Fruit fly (Drosophila melanogaster) whole organism, embryonic: Measurements from ENCODE around the gene CG1774.

Experiments
- Atf-2 ChIP-seq: fragments of 200-800 bp; sonication (Bioruptor generic); optimal IDR thresholded peaks from 2 replicates; lab custom pipeline; 2016; ENCODE audit warnings: missing biosample characterization, missing genetic modification characterization
- CG10209 ChIP-seq: fragments of 200-800 bp; sonication (Bioruptor generic); optimal IDR thresholded peaks from 3 replicates; lab custom pipeline; 2017; ENCODE audit warnings: missing biosample characterization, mild to moderate bottlenecking, missing genetic modification characterization, missing genetic modification reagents
- CG10267 ChIP-seq: fragments of 200-800 bp; sonication (Bioruptor generic); optimal IDR thresholded peaks from 2 replicates; lab custom pipeline; 2018; ENCODE audit warnings: missing biosample characterization, mild to moderate bottlenecking, missing genetic modification characterization, moderate library complexity
- CG10431 ChIP-seq: fragments of 200-800 bp; sonication (Bioruptor generic); optimal IDR thresholded peaks from 3 replicates; lab custom pipeline; 2018; ENCODE audit warnings: missing biosample characterization, mild to moderate bottlenecking, missing genetic modification characterization
- CG10543 ChIP-seq: fragments of 200-800 bp; sonication (Bioruptor generic); optimal IDR thresholded peaks from 3 replicates; lab custom pipeline; 2017; ENCODE audit warnings: missing biosample characterization, mild to moderate bottlenecking, missing genetic modification characterization, moderate library complexity
- CG11456 ChIP-seq: fragments of 200-800 bp; sonication (Bioruptor generic); IDR thresholded peaks from 3 replicates; pipeline ENCODE4 v1.3.6; 2022; ENCODE audit warnings: missing biosample characterization, missing genetic modification characterization
- CG13123 ChIP-seq: fragments of 200-800 bp; sonication (Bioruptor generic); optimal IDR thresholded peaks from 2 replicates; lab custom pipeline; 2016; ENCODE audit warnings: missing biosample characterization, missing genetic modification characterization
- CG14050 ChIP-seq: fragments of 200-800 bp; sonication (Bioruptor generic); IDR thresholded peaks from 3 replicates; pipeline ENCODE4 v1.3.6; 2022; ENCODE audit warnings: missing biosample characterization, missing genetic modification characterization
- CG15514 ChIP-seq: fragments of 200-800 bp; sonication (Bioruptor generic); optimal IDR thresholded peaks from 3 replicates; lab custom pipeline; 2017; ENCODE audit warnings: missing biosample characterization, missing genetic modification characterization, mild to moderate bottlenecking, moderate library complexity, missing genetic modification reagents
- CG16779 ChIP-seq: fragments of 200-800 bp; sonication (Bioruptor generic); IDR thresholded peaks from 2 replicates; pipeline ENCODE4 v1.3.6; 2022; ENCODE audit warnings: missing biosample characterization, missing genetic modification characterization
- CG18262 ChIP-seq: fragments of 200-800 bp; optimal IDR thresholded peaks from 3 replicates; lab custom pipeline; 2019; ENCODE audit warnings: missing biosample characterization, mild to moderate bottlenecking, missing genetic modification characterization, moderate library complexity
- CG1832 ChIP-seq: fragments of 200-800 bp; sonication (Bioruptor generic); optimal IDR thresholded peaks from 2 replicates; lab custom pipeline; 2017; ENCODE audit warnings: missing biosample characterization, mild to moderate bottlenecking, missing genetic modification characterization, inconsistent platforms
- CG2120 ChIP-seq: fragments of 200-800 bp; sonication (Bioruptor generic); optimal IDR thresholded peaks from 3 replicates; lab custom pipeline; 2016; ENCODE audit warnings: missing biosample characterization, missing genetic modification characterization
- CG33213 ChIP-seq: fragments of 200-800 bp; sonication (Bioruptor generic); optimal IDR thresholded peaks from 3 replicates; lab custom pipeline; 2016; ENCODE audit warnings: missing biosample characterization, missing genetic modification characterization
- CG34224 ChIP-seq: fragments of 200-800 bp; sonication (Bioruptor generic); IDR thresholded peaks from 3 replicates; pipeline ENCODE4 v1.3.6; 2022; ENCODE audit warnings: missing biosample characterization, missing genetic modification characterization; ENCODE audit not compliant: partially characterized antibody
- CG4282 ChIP-seq: fragments of 200-800 bp; sonication (Bioruptor generic); optimal IDR thresholded peaks from 2 replicates; lab custom pipeline; 2016; ENCODE audit warnings: missing biosample characterization, missing genetic modification characterization
- CG4328 ChIP-seq: fragments of 200-800 bp; sonication (Bioruptor generic); optimal IDR thresholded peaks from 3 replicates; lab custom pipeline; 2017; ENCODE audit warnings: missing biosample characterization, missing genetic modification reagents, missing genetic modification characterization
- CG4424 ChIP-seq: fragments of 200-800 bp; sonication (Bioruptor generic); optimal IDR thresholded peaks from 3 replicates; lab custom pipeline; 2016; ENCODE audit warnings: missing biosample characterization, missing genetic modification characterization
- CG4617 ChIP-seq: fragments of 200-800 bp; sonication (Bioruptor generic); optimal IDR thresholded peaks from 3 replicates; lab custom pipeline; 2016; ENCODE audit warnings: missing biosample characterization, missing genetic modification characterization, borderline replicate concordance
- CG6175 ChIP-seq: fragments of 200-800 bp; sonication (Bioruptor generic); IDR thresholded peaks from 3 replicates; pipeline ENCODE4 v1.3.6; 2022; ENCODE audit warnings: missing biosample characterization, missing genetic modification characterization
- CG7271 ChIP-seq: fragments of 200-800 bp; sonication (Bioruptor generic); optimal IDR thresholded peaks from 2 replicates; lab custom pipeline; 2018; ENCODE audit warnings: missing biosample characterization, mild to moderate bottlenecking, missing genetic modification characterization, moderate library complexity
- CG7786 ChIP-seq: fragments of 200-800 bp; sonication (Bioruptor generic); optimal IDR thresholded peaks from 2 replicates; lab custom pipeline; 2016; ENCODE audit warnings: missing biosample characterization, missing genetic modification characterization
- CG8944 ChIP-seq: fragments of 200-800 bp; sonication (Bioruptor generic); optimal IDR thresholded peaks from 3 replicates; lab custom pipeline; 2016; ENCODE audit warnings: missing biosample characterization, missing genetic modification characterization
- Camta ChIP-seq: fragments of 200-800 bp; sonication (Bioruptor generic); optimal IDR thresholded peaks from 2 replicates; lab custom pipeline; 2016; ENCODE audit warnings: missing biosample characterization, missing genetic modification characterization
- Dfd ChIP-seq, 2 experiments: fragments of >200 bp; optimal IDR thresholded peaks; 2 replicates each; lab custom pipeline; 2017; ENCODE audit warnings: missing biosample characterization in 2 of 2, missing genetic modification characterization in 2 of 2
- Gug ChIP-seq: fragments of 200-800 bp; sonication (Bioruptor generic); IDR thresholded peaks from 4 replicates; pipeline ENCODE4 v1.3.6; 2022; ENCODE audit warnings: missing biosample characterization, missing genetic modification characterization
- HHEX ChIP-seq: fragments of 200-800 bp; sonication (Bioruptor generic); optimal IDR thresholded peaks from 3 replicates; lab custom pipeline; 2017; ENCODE audit warnings: missing biosample characterization, mild to moderate bottlenecking, missing genetic modification characterization, missing genetic modification reagents
- HLH4C ChIP-seq: fragments of 200-800 bp; sonication (Bioruptor generic); IDR thresholded peaks from 3 replicates; pipeline ENCODE4 v1.3.6; 2022; ENCODE audit warnings: missing biosample characterization, missing genetic modification characterization; ENCODE audit not compliant: partially characterized antibody
- Lhr ChIP-seq: fragments of 200-800 bp; sonication (Bioruptor generic); optimal IDR thresholded peaks from 3 replicates; lab custom pipeline; 2017; ENCODE audit warnings: mild to moderate bottlenecking, missing biosample characterization, missing genetic modification reagents, missing genetic modification characterization
- Meics ChIP-seq: fragments of 200-800 bp; sonication (Bioruptor generic); optimal IDR thresholded peaks from 2 replicates; lab custom pipeline; 2017; ENCODE audit warnings: missing biosample characterization, mild to moderate bottlenecking, missing genetic modification characterization
- NC2β ChIP-seq: fragments of 200-800 bp; sonication (Bioruptor generic); optimal IDR thresholded peaks from 2 replicates; lab custom pipeline; 2016; ENCODE audit warnings: missing biosample characterization, missing genetic modification characterization
- NFAT ChIP-seq: fragments of 200-800 bp; sonication (Bioruptor generic); IDR thresholded peaks from 2 replicates; pipeline ENCODE4 v1.3.6; 2022; ENCODE audit warnings: missing biosample characterization, missing genetic modification characterization
- Side ChIP-seq: fragments of 200-800 bp; sonication (Bioruptor generic); optimal IDR thresholded peaks from 2 replicates; lab custom pipeline; 2016; ENCODE audit warnings: missing biosample characterization, missing genetic modification characterization
- Ssrp ChIP-seq: fragments of 200-800 bp; sonication (Bioruptor generic); optimal IDR thresholded peaks from 2 replicates; lab custom pipeline; 2018; ENCODE audit warnings: missing biosample characterization, mild to moderate bottlenecking, missing genetic modification characterization, moderate library complexity
- Xrp1 ChIP-seq: fragments of 200-800 bp; sonication (Bioruptor generic); IDR thresholded peaks from 2 replicates; pipeline ENCODE4 v1.3.6; 2022; ENCODE audit warnings: missing biosample characterization, missing genetic modification characterization
- abd-A ChIP-seq: fragments of 200-800 bp; sonication (Bioruptor generic); optimal IDR thresholded peaks from 3 replicates; lab custom pipeline; 2019; ENCODE audit warnings: missing biosample characterization, mild to moderate bottlenecking, missing genetic modification characterization, moderate library complexity
- ara ChIP-seq: fragments of 200-800 bp; sonication (Bioruptor generic); IDR thresholded peaks from 2 replicates; pipeline ENCODE4 v1.3.6; 2022; ENCODE audit warnings: missing biosample characterization, missing genetic modification characterization
- ash1 ChIP-seq: fragments of 200-800 bp; sonication (Bioruptor generic); optimal IDR thresholded peaks from 2 replicates; lab custom pipeline; 2018; ENCODE audit warnings: missing biosample characterization, mild to moderate bottlenecking, missing genetic modification characterization
- bcd ChIP-seq: fragments of 200-800 bp; sonication (Bioruptor generic); optimal IDR thresholded peaks from 2 replicates; lab custom pipeline; 2017; ENCODE audit warnings: missing biosample characterization, mild to moderate bottlenecking, missing genetic modification characterization
- br ChIP-seq: fragments of >200 bp; optimal IDR thresholded peaks from 2 replicates; lab custom pipeline; 2017
- bsh ChIP-seq, 2 experiments: fragments of 200-800 bp; sonication (Bioruptor generic); optimal IDR thresholded peaks; 2 replicates each; lab custom pipeline; 2017 to 2018; ENCODE audit warnings: mild to moderate bottlenecking in 2 of 2, missing biosample characterization in 2 of 2, missing genetic modification characterization in 2 of 2, moderate library complexity in 1 of 2
- cg ChIP-seq: fragments of 200-800 bp; sonication (Bioruptor generic); optimal IDR thresholded peaks from 3 replicates; lab custom pipeline; 2019; ENCODE audit warnings: missing biosample characterization, mild to moderate bottlenecking, missing genetic modification characterization, moderate library complexity
- dan ChIP-seq: fragments of 200-800 bp; sonication (Bioruptor generic); IDR thresholded peaks from 2 replicates; pipeline ENCODE4 v1.3.6; 2022; ENCODE audit warnings: missing biosample characterization, missing genetic modification characterization
- gcm2 ChIP-seq: fragments of 200-800 bp; sonication (Bioruptor generic); optimal IDR thresholded peaks from 2 replicates; lab custom pipeline; 2016; ENCODE audit warnings: missing biosample characterization, missing genetic modification characterization
- gro ChIP-seq: fragments of 200-800 bp; sonication (Bioruptor generic); optimal IDR thresholded peaks from 2 replicates; lab custom pipeline; 2016; ENCODE audit warnings: missing biosample characterization, missing genetic modification characterization
- lmd ChIP-seq: fragments of 200-800 bp; sonication (Bioruptor generic); IDR thresholded peaks from 2 replicates; pipeline ENCODE4 v1.3.6; 2022; ENCODE audit warnings: missing biosample characterization, missing genetic modification characterization
- mam ChIP-seq: fragments of 200-800 bp; sonication (Bioruptor generic); optimal IDR thresholded peaks from 3 replicates; lab custom pipeline; 2016; ENCODE audit warnings: missing biosample characterization, missing genetic modification characterization
- row ChIP-seq: fragments of 200-800 bp; sonication (Bioruptor generic); IDR thresholded peaks from 3 replicates; pipeline ENCODE4 v1.3.6; 2022; ENCODE audit warnings: missing biosample characterization, missing genetic modification characterization
- sens-2 ChIP-seq: fragments of 200-800 bp; sonication (Bioruptor generic); IDR thresholded peaks from 2 replicates; pipeline ENCODE4 v1.3.6; 2022; ENCODE audit warnings: missing biosample characterization, missing genetic modification characterization
- wor ChIP-seq: fragments of 200-800 bp; sonication (Bioruptor generic); IDR thresholded peaks from 2 replicates; pipeline ENCODE4 v1.3.6; 2022; ENCODE audit warnings: missing biosample characterization, missing genetic modification characterization

The CG1774 gene

DNA sequence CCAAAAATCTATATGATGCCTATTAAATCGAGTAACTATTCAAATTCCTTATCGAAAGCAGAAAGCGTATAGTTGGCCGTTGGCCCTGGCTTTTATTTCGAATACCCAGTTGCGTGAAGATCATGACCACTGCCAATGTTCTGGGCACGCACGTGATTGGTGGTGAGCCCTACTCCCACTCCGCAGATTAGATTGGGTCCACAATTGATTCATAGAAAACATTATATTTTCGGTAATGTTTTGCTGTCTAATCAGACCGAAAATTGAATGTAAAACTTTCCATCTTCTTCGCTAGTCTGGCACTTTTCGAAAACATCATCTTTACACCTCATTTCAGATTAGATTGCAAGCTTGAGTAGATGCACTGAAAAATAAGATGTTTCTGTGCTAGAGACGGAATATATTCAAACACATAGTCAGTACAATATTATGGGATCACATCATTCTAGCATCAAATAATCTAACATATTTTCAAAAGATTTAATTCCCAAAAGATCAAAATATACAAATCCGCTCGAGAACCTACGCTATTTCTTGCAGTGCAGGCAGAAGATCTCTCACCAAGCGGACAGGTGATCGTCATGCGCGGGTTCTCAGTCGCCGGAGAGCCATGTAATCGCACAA is at the start of gene CG1774 (continued):
- peak; percentile 53; the same call in 3 of the 4 replicates for TF ChIP-seq Gug
- TF ChIP-seq NFAT (GFP tag; lab: Robert Waterston, UW), result peak; percentile 74
- TF ChIP-seq CG4617 (GFP tag; lab: Kevin White, UChicago), result no peak
- peak; percentile 60 for TF ChIP-seq Atf-2
- no peak for TF ChIP-seq CG7271
- no peak for TF ChIP-seq Dfd (GFP tag; optimal IDR thresholded peaks at IDR 0.05; lab: Kevin White, UChicago)
- peak; percentile 60 for TF ChIP-seq CG4424 (GFP tag; lab: Kevin White, UChicago)
- no peak for TF ChIP-seq CG4328 (GFP tag; lab: Kevin White, UChicago)
- TF ChIP-seq Xrp1 (GFP tag; lab: Robert Waterston, UW), result peak; percentile 74
- peak; percentile 45; the same call in 2 of the 3 replicates for TF ChIP-seq CG14050 (GFP tag; lab: Robert Waterston, UW)
- peak; percentile 81 for TF ChIP-seq lmd (GFP tag; lab: Robert Waterston, UW)
- TF ChIP-seq gcm2 (GFP tag; lab: Kevin White, UChicago), result peak; percentile 1
- peak; percentile 65 for TF ChIP-seq CG8944 (GFP tag; lab: Kevin White, UChicago)
- TF ChIP-seq CG16779, result peak; percentile 71; the same call in 1 of the 2 replicates
- TF ChIP-seq CG10209 (GFP tag; lab: Kevin White, UChicago), result peak; percentile 77
- peak; percentile 84 for TF ChIP-seq CG11456 (GFP tag; lab: Robert Waterston, UW)
- TF ChIP-seq abd-A, result no peak
- peak; percentile 66 for TF ChIP-seq CG33213
- TF ChIP-seq dan, result no peak
- no peak for TF ChIP-seq br (lab: Kevin White, UChicago)
- peak; percentile 82 for TF ChIP-seq bcd (GFP tag; lab: Kevin White, UChicago)
- peak; percentile 74 for TF ChIP-seq Side (GFP tag; lab: Kevin White, UChicago)
- TF ChIP-seq HLH4C (GFP tag; lab: Robert Waterston, UW), result no peak
- TF ChIP-seq bsh (GFP tag; optimal IDR thresholded peaks at IDR 0.05; lab: Kevin White, UChicago), result peak in 1 of 2 experiments; percentile 75
- TF ChIP-seq cg (GFP tag; lab: Kevin White, UChicago), result no peak
- peak; percentile 92 for TF ChIP-seq mam (GFP tag; lab: Kevin White, UChicago)
- no peak; the same call in 1 of the 2 replicates for TF ChIP-seq sens-2
- no peak for TF ChIP-seq CG34224 (GFP tag; lab: Robert Waterston, UW)
- peak; percentile 81 for TF ChIP-seq CG15514 (GFP tag; lab: Kevin White, UChicago)
- peak; percentile 96 for TF ChIP-seq CG2120 (GFP tag; lab: Kevin White, UChicago)
- TF ChIP-seq CG4282 (GFP tag; lab: Kevin White, UChicago), result peak; percentile 39
- peak; percentile 92 for TF ChIP-seq gro (GFP tag; lab: Kevin White, UChicago)
- TF ChIP-seq HHEX (GFP tag; lab: Kevin White, UChicago), result peak; percentile 81
- no peak for TF ChIP-seq Lhr (GFP tag; lab: Kevin White, UChicago)
- TF ChIP-seq CG1832 (GFP tag; lab: Kevin White, UChicago), result no peak
- TF ChIP-seq ara (GFP tag; lab: Robert Waterston, UW), result peak; percentile 21; the same call in 1 of the 2 replicates
- peak; percentile 66 for TF ChIP-seq CG18262 (tag; lab: Kevin White, UChicago)
- 0 out of 2 replicates have a peak, but pooled peaks have one; percentile 37 for TF ChIP-seq wor
- peak; percentile 57 for TF ChIP-seq CG10267 (tag; lab: Kevin White, UChicago)
- TF ChIP-seq Camta (GFP tag; lab: Kevin White, UChicago), result peak; percentile 80
- peak; percentile 89 for TF ChIP-seq row (GFP tag; lab: Robert Waterston, UW)
- TF ChIP-seq Ssrp (tag; lab: Kevin White, UChicago), result peak; percentile 50
- peak; percentile 87 for TF ChIP-seq CG7786
- TF ChIP-seq CG10431 (GFP tag; lab: Kevin White, UChicago), result no peak
- TF ChIP-seq CG6175, result peak; percentile 61; the same call in 2 of the 3 replicates
- peak; percentile 11 for TF ChIP-seq CG13123
- no peak for TF ChIP-seq ash1 (GFP tag; lab: Kevin White, UChicago)
- peak; percentile 88 for TF ChIP-seq Meics (GFP tag; lab: Kevin White, UChicago)
- peak; percentile 70 for TF ChIP-seq CG10543
- peak; percentile 52 for TF ChIP-seq NC2β (GFP tag; lab: Kevin White, UChicago)
